Fruit fly (Drosophila melanogaster) whole organism, pupa: ENCODE measurements around the gene CG31710.

Source experiments
- CG10348 ChIP-seq: fragments of 200-800 bp; sonication (Bioruptor generic); IDR thresholded peaks from 2 replicates; pipeline ENCODE4 v1.3.6; 2022; ENCODE audit warnings: missing biosample characterization, missing genetic modification characterization
- CG12605 ChIP-seq: fragments of 200-800 bp; sonication (Bioruptor generic); IDR thresholded peaks from 2 replicates; pipeline ENCODE4 v1.3.6; 2022; ENCODE audit warnings: missing biosample characterization, missing genetic modification characterization
- CG13204 ChIP-seq: fragments of 200-800 bp; sonication (Bioruptor generic); optimal IDR thresholded peaks from 2 replicates; lab custom pipeline; 2018; ENCODE audit warnings: missing biosample characterization, mild to moderate bottlenecking, missing genetic modification characterization, moderate library complexity
- CG14655 ChIP-seq: fragments of 200-800 bp; sonication (Bioruptor generic); optimal IDR thresholded peaks from 3 replicates; lab custom pipeline; 2017; ENCODE audit warnings: mild to moderate bottlenecking, missing biosample characterization, missing genetic modification reagents, missing genetic modification characterization
- CG15710 ChIP-seq: fragments of 200-800 bp; sonication (Bioruptor generic); optimal IDR thresholded peaks from 2 replicates; lab custom pipeline; 2018; ENCODE audit warnings: missing biosample characterization, mild to moderate bottlenecking, missing genetic modification characterization, moderate library complexity
- CG17806 ChIP-seq: fragments of 200-800 bp; sonication (Bioruptor generic); optimal IDR thresholded peaks from 2 replicates; lab custom pipeline; 2018; ENCODE audit warnings: missing biosample characterization, mild to moderate bottlenecking, missing genetic modification characterization, moderate library complexity
- CG32121 ChIP-seq: fragments of 200-800 bp; sonication (Bioruptor generic); IDR thresholded peaks from 2 replicates; pipeline ENCODE4 v1.3.6; 2022; ENCODE audit warnings: missing biosample characterization, missing genetic modification characterization
- CG34367 ChIP-seq: fragments of 200-800 bp; sonication (Bioruptor generic); optimal IDR thresholded peaks from 2 replicates; lab custom pipeline; 2018; ENCODE audit warnings: missing biosample characterization, mild to moderate bottlenecking, missing genetic modification characterization
- CG4496 ChIP-seq: fragments of 200-800 bp; sonication (Bioruptor generic); IDR thresholded peaks from 3 replicates; pipeline ENCODE4 v1.3.6; 2022; ENCODE audit warnings: missing biosample characterization, missing genetic modification characterization
- CG8159 ChIP-seq: fragments of 200-800 bp; sonication (Bioruptor generic); optimal IDR thresholded peaks from 3 replicates; lab custom pipeline; 2018; ENCODE audit warnings: missing biosample characterization, mild to moderate bottlenecking, missing genetic modification characterization, moderate library complexity
- CG8301 ChIP-seq: fragments of 200-800 bp; sonication (Bioruptor generic); optimal IDR thresholded peaks from 2 replicates; lab custom pipeline; 2018; ENCODE audit warnings: missing biosample characterization, mild to moderate bottlenecking, missing genetic modification characterization
- CG9948 ChIP-seq: fragments of 200-800 bp; sonication (Bioruptor generic); optimal IDR thresholded peaks from 2 replicates; lab custom pipeline; 2018; ENCODE audit warnings: missing biosample characterization, mild to moderate bottlenecking, missing genetic modification characterization, moderate library complexity
- D1 ChIP-seq: fragments of 200-800 bp; sonication (Bioruptor generic); optimal IDR thresholded peaks from 2 replicates; lab custom pipeline; 2018; ENCODE audit warnings: missing biosample characterization, mild to moderate bottlenecking, missing genetic modification characterization, moderate library complexity
- EcR ChIP-seq: fragments of 200-800 bp; sonication (Bioruptor generic); optimal IDR thresholded peaks from 3 replicates; lab custom pipeline; 2019; ENCODE audit warnings: missing biosample characterization, missing genetic modification characterization, mild to moderate bottlenecking, moderate library complexity, missing genetic modification reagents
- Ets98B ChIP-seq: fragments of 200-800 bp; sonication (Bioruptor generic); IDR thresholded peaks from 2 replicates; pipeline ENCODE4 v1.3.6; 2022; ENCODE audit warnings: missing biosample characterization, missing genetic modification characterization
- Pif1A ChIP-seq: fragments of 200-800 bp; sonication (Bioruptor generic); optimal IDR thresholded peaks from 3 replicates; lab custom pipeline; 2016; ENCODE audit warnings: missing biosample characterization, missing genetic modification characterization
- Pif1B ChIP-seq: fragments of 200-800 bp; sonication (Bioruptor generic); optimal IDR thresholded peaks from 3 replicates; lab custom pipeline; 2016; ENCODE audit warnings: missing biosample characterization, missing genetic modification characterization
- Snoo ChIP-seq: fragments of 200-800 bp; sonication (Bioruptor generic); optimal IDR thresholded peaks from 3 replicates; lab custom pipeline; 2017; ENCODE audit warnings: missing biosample characterization, mild to moderate bottlenecking, missing genetic modification characterization, inconsistent platforms
- fd96Ca ChIP-seq: fragments of 200-800 bp; sonication (Bioruptor generic); IDR thresholded peaks from 3 replicates; pipeline ENCODE4 v1.3.6; 2022; ENCODE audit warnings: missing biosample characterization, missing genetic modification characterization
- gl ChIP-seq: fragments of 200-800 bp; sonication (Bioruptor generic); optimal IDR thresholded peaks from 2 replicates; lab custom pipeline; 2018; ENCODE audit warnings: missing biosample characterization, mild to moderate bottlenecking, missing genetic modification characterization
- rn ChIP-seq: fragments of 200-800 bp; sonication (Bioruptor generic); IDR thresholded peaks from 2 replicates; pipeline ENCODE4 v1.3.6; 2022; ENCODE audit warnings: missing biosample characterization, missing genetic modification characterization

The CG31710 gene

dm6 chr2L:9670909-9671422 is 34.8 kb downstream of the CG31710 start:
- TF ChIP-seq CG17806 (tag; lab: Kevin White, UChicago) (no peak), CG4496 (GFP tag; lab: Robert Waterston, UW) (0 out of 3 replicates have a peak, but pooled peaks have one; percentile 7), CG8159 (tag; lab: Kevin White, UChicago) (no peak)

dm6 chr2L:9669354-9669753 is 36.4 kb downstream of the CG31710 start:
- TF ChIP-seq rn (GFP tag; lab: Robert Waterston, UW) (no peak), fd96Ca (GFP tag; lab: Robert Waterston, UW) (peak; percentile 33; the same call in 1 of the 3 replicates), CG34367 (tag; lab: Kevin White, UChicago) (no peak), D1 (tag; lab: Kevin White, UChicago) (no peak), CG14655 (peak; percentile 62), CG17806 (tag; lab: Kevin White, UChicago) (no peak), EcR (GFP tag; lab: Kevin White, UChicago) (no peak), CG10348 (GFP tag; lab: Robert Waterston, UW) (peak; percentile 56; the same call in 1 of the 2 replicates), CG4496 (GFP tag; lab: Robert Waterston, UW) (peak; percentile 92), Pif1B (GFP tag; lab: Kevin White, UChicago) (peak; percentile 1), CG8301 (tag; lab: Kevin White, UChicago) (peak; percentile 67), CG15710 (tag; lab: Kevin White, UChicago) (no peak), gl (no peak), Pif1A (GFP tag; lab: Kevin White, UChicago) (peak; percentile 20), Ets98B (GFP tag; lab: Robert Waterston, UW) (peak; percentile 88), CG9948 (no peak), CG12605 (GFP tag; lab: Robert Waterston, UW) (peak; percentile 89), Snoo (tag; lab: Kevin White, UChicago) (no peak), CG8159 (tag; lab: Kevin White, UChicago) (no peak), CG13204 (GFP tag; lab: Kevin White, UChicago) (no peak), CG32121 (GFP tag; lab: Robert Waterston, UW) (peak; percentile 96)

dm6 chr2L:9662977-9663376 is 42.8 kb downstream of the CG31710 start:
- TF ChIP-seq CG9948 (no peak), CG10348 (GFP tag; lab: Robert Waterston, UW) (no peak), CG13204 (GFP tag; lab: Kevin White, UChicago) (no peak)
- TF ChIP-seq, all 21 proteins: peak for 0

- TF ChIP-seq CG13204 (GFP tag; lab: Kevin White, UChicago) = no peak
- TF ChIP-seq CG8159 (tag; lab: Kevin White, UChicago) = peak; percentile 64
- TF ChIP-seq fd96Ca (GFP tag; lab: Robert Waterston, UW) = 0 out of 3 replicates have a peak, but pooled peaks have one; percentile 34
- TF ChIP-seq CG32121 (GFP tag; lab: Robert Waterston, UW) = no peak
- peak; percentile 52 for TF ChIP-seq CG14655
- TF ChIP-seq CG10348 (GFP tag; lab: Robert Waterston, UW) = no peak
- TF ChIP-seq Pif1B (GFP tag; lab: Kevin White, UChicago) = peak; percentile 26
- TF ChIP-seq Ets98B (GFP tag; lab: Robert Waterston, UW) = no peak; the same call in 1 of the 2 replicates
- TF ChIP-seq CG9948 = peak; percentile 39
- peak; percentile 38 for TF ChIP-seq Pif1A (GFP tag; lab: Kevin White, UChicago)
- TF ChIP-seq CG4496 (GFP tag; lab: Robert Waterston, UW) = peak; percentile 45; the same call in 1 of the 3 replicates
- no peak for TF ChIP-seq CG8301 (tag; lab: Kevin White, UChicago)
- peak; percentile 52 for TF ChIP-seq CG15710 (tag; lab: Kevin White, UChicago)
Observed at dm6 chr2L:9660516-9660920, 45.2 kb downstream of the CG31710 start.

- TF ChIP-seq gl (no peak), CG17806 (tag; lab: Kevin White, UChicago) (no peak), CG15710 (tag; lab: Kevin White, UChicago) (no peak), CG32121 (GFP tag; lab: Robert Waterston, UW) (no peak), CG4496 (GFP tag; lab: Robert Waterston, UW) (no peak), CG8159 (tag; lab: Kevin White, UChicago) (no peak), CG14655 (no peak), CG8301 (tag; lab: Kevin White, UChicago) (no peak), CG9948 (no peak), rn (GFP tag; lab: Robert Waterston, UW) (no peak), CG12605 (GFP tag; lab: Robert Waterston, UW) (no peak), D1 (tag; lab: Kevin White, UChicago) (no peak), CG34367 (tag; lab: Kevin White, UChicago) (no peak), EcR (GFP tag; lab: Kevin White, UChicago) (no peak), Ets98B (GFP tag; lab: Robert Waterston, UW) (no peak), Snoo (tag; lab: Kevin White, UChicago) (no peak), CG13204 (GFP tag; lab: Kevin White, UChicago) (no peak), CG10348 (GFP tag; lab: Robert Waterston, UW) (no peak), Pif1A (GFP tag; lab: Kevin White, UChicago) (no peak)
Observed at dm6 chr2L:9657269-9658191, 48.2 kb downstream of the CG31710 start.
